Worm (Caenorhabditis elegans): Measurements from ENCODE around the gene T03G6.3.
A peak's percentile ranks its signal among the peaks of the same experiment; 100 is the strongest.

Gene T03G6.3

ce11 chrX:2613077-2613476 lies 2.4 kb downstream of the T03G6.3 start (continued):
- peak; percentile 49 for TF ChIP-seq ztf-7 (tag; optimal IDR thresholded peaks at IDR 0.05)
- TF ChIP-seq skn-1 (tag; optimal IDR thresholded peaks at IDR 0.05) = no peak
- TF ChIP-seq zip-11 (GFP tag; IDR thresholded peaks at IDR 0.05) = peak; percentile 90
- peak; percentile 75; the same call in 1 of the 2 replicates for TF ChIP-seq ctbp-1 (GFP tag; IDR thresholded peaks at IDR 0.05)
- peak; percentile 64; the same call in 1 of the 2 replicates for TF ChIP-seq mdt-29 (GFP tag; IDR thresholded peaks at IDR 0.05)
- TF ChIP-seq F49E8.2 (tag; optimal IDR thresholded peaks at IDR 0.05; ENCODE audit: borderline replicate concordance) = no peak
- TF ChIP-seq Y48G9A.11 (GFP tag; IDR thresholded peaks at IDR 0.05) = 0 out of 2 replicates have a peak, but pooled peaks have one; percentile 31
- TF ChIP-seq jun-1 (tag; optimal IDR thresholded peaks at IDR 0.05) = peak; percentile 16
- peak; percentile 93 for TF ChIP-seq lim-7 (GFP tag; IDR thresholded peaks at IDR 0.05)
- TF ChIP-seq ztf-11 (tag; optimal IDR thresholded peaks at IDR 0.05) = no peak
- peak; percentile 77 for TF ChIP-seq mxl-2 (GFP tag; conservative IDR thresholded peaks at IDR 0.05)
- TF ChIP-seq R02D3.7 (tag; optimal IDR thresholded peaks at IDR 0.05) = no peak
- TF ChIP-seq nhr-25 (tag; optimal IDR thresholded peaks at IDR 0.05; ENCODE audit: borderline replicate concordance, insufficient read depth) = no peak
- peak; percentile 74 for TF ChIP-seq mxl-3 (GFP tag; optimal IDR thresholded peaks at IDR 0.05)
- TF ChIP-seq egl-27 (tag; optimal IDR thresholded peaks at IDR 0.05) = no peak
- peak; percentile 63 for TF ChIP-seq hlh-11 (tag; optimal IDR thresholded peaks at IDR 0.05)
- TF ChIP-seq unc-62 (GFP tag; optimal IDR thresholded peaks at IDR 0.05 in 1 of 2) = peak in 1 of 2 experiments; percentile 94
- TF ChIP-seq unc-62 (tag; optimal IDR thresholded peaks at IDR 0.05) = no peak
- no peak for TF ChIP-seq fos-1 (tag; optimal IDR thresholded peaks at IDR 0.05)
- TF ChIP-seq D1046.2 (GFP tag; IDR thresholded peaks at IDR 0.05) = peak; percentile 74; the same call in 1 of the 2 replicates
- TF ChIP-seq mes-2 (tag; optimal IDR thresholded peaks at IDR 0.05; ENCODE audit: poor library complexity, severe bottlenecking) = peak; percentile 88
- TF ChIP-seq nhr-76 (tag; optimal IDR thresholded peaks at IDR 0.05) = no peak
- TF ChIP-seq nhr-42 (GFP tag; IDR thresholded peaks at IDR 0.05) = peak; percentile 83; the same call in 1 of the 2 replicates
- TF ChIP-seq saeg-2 (GFP tag; IDR thresholded peaks at IDR 0.05) = no peak
- TF ChIP-seq spr-3 (GFP tag; optimal IDR thresholded peaks at IDR 0.05) = peak; percentile 64
- TF ChIP-seq pqm-1 (tag; optimal IDR thresholded peaks at IDR 0.05) = no peak
- peak; percentile 29 for TF ChIP-seq lir-3 (tag; optimal IDR thresholded peaks at IDR 0.05)
- TF ChIP-seq ZK546.5 (tag; optimal IDR thresholded peaks at IDR 0.05) = no peak
- TF ChIP-seq mep-1 (tag; optimal IDR thresholded peaks at IDR 0.05) = peak; percentile 85
- TF ChIP-seq aha-1 (tag) = peak; percentile 94
- TF ChIP-seq fkh-10 (GFP tag; optimal IDR thresholded peaks at IDR 0.05) = no peak
- no peak for TF ChIP-seq dve-1 (tag; optimal IDR thresholded peaks at IDR 0.05; ENCODE audit: insufficient read depth)
- TF ChIP-seq lin-13 (GFP tag; optimal IDR thresholded peaks at IDR 0.05) = peak; percentile 78
- 0 out of 2 replicates have a peak, but pooled peaks have one; percentile 61 for TF ChIP-seq dmd-9 (GFP tag; IDR thresholded peaks at IDR 0.05)
- TF ChIP-seq lin-38 (GFP tag; IDR thresholded peaks at IDR 0.05) = peak; percentile 82
- TF ChIP-seq pha-4 (GFP tag; IDR thresholded peaks at IDR 0.05) = peak; percentile 96
- no peak for TF ChIP-seq pha-4 (tag; optimal IDR thresholded peaks at IDR 0.05)
- no peak for TF ChIP-seq zfp-2 (tag; optimal IDR thresholded peaks at IDR 0.05)
- peak; percentile 72 for TF ChIP-seq lin-29 (GFP tag; IDR thresholded peaks at IDR 0.05)
- TF ChIP-seq dmd-6 (GFP tag; IDR thresholded peaks at IDR 0.05) = peak; percentile 82
- TF ChIP-seq nhr-48 (tag; optimal IDR thresholded peaks at IDR 0.05) = peak; percentile 14
- TF ChIP-seq zfp-3 (GFP tag; conservative IDR thresholded peaks at IDR 0.05) = peak; percentile 56; the same call in 1 of the 2 replicates
- TF ChIP-seq daf-12 (tag; optimal IDR thresholded peaks at IDR 0.05) = no peak
- no peak for TF ChIP-seq unc-39 (tag; optimal IDR thresholded peaks at IDR 0.05)
- TF ChIP-seq F10B5.3 (tag; optimal IDR thresholded peaks at IDR 0.05) = no peak
- TF ChIP-seq php-3 (GFP tag; IDR thresholded peaks at IDR 0.05) = peak; percentile 70
- no peak for TF ChIP-seq ceh-32 (tag; optimal IDR thresholded peaks at IDR 0.05; ENCODE audit: poor library complexity)
- peak; percentile 86 for TF ChIP-seq F26F4.8 (GFP tag; conservative IDR thresholded peaks at IDR 0.05)
- peak; percentile 67 for TF ChIP-seq F37D6.2 (tag; optimal IDR thresholded peaks at IDR 0.05)
- peak; percentile 80 for TF ChIP-seq daf-19 (GFP tag; conservative IDR thresholded peaks at IDR 0.05)
- TF ChIP-seq egl-43 (GFP tag; IDR thresholded peaks at IDR 0.05) = peak; percentile 96
- peak; percentile 4 for TF ChIP-seq zip-2 (tag; optimal IDR thresholded peaks at IDR 0.05)

Data from whole organism, L4 larva.